Fruit fly (Drosophila melanogaster): ENCODE measurements around the gene Ada2b.

dm6 chr3R:8240302-8240682 is at the start of gene Ada2b:
- TF ChIP-seq CTCF (optimal IDR thresholded peaks at IDR 0.05) (peak in 1 of 2 experiments; percentile 27), CG8478 (optimal IDR thresholded peaks at IDR 0.05) (no peak)
